Fruit fly (Drosophila melanogaster) whole organism, embryonic: ENCODE measurements around the gene CG10589.

Experiments used
- Aef1 ChIP-seq: fragments of 200-800 bp; sonication (Bioruptor generic); IDR thresholded peaks from 3 replicates; pipeline ENCODE4 v1.3.6; 2022; ENCODE audit warnings: missing biosample characterization, missing genetic modification characterization
- Atf6 ChIP-seq: fragments of 200-800 bp; sonication (Bioruptor generic); IDR thresholded peaks from 2 replicates; pipeline ENCODE4 v1.3.6; 2022; ENCODE audit warnings: missing biosample characterization, missing genetic modification characterization
- CG5245 ChIP-seq: fragments of 200-800 bp; sonication (Bioruptor generic); optimal IDR thresholded peaks from 3 replicates; lab custom pipeline; 2016; ENCODE audit warnings: missing biosample characterization, missing genetic modification characterization
- Doc2 ChIP-seq: fragments of 200-800 bp; sonication (Bioruptor generic); IDR thresholded peaks from 2 replicates; pipeline ENCODE4 v1.3.6; 2022; ENCODE audit warnings: missing biosample characterization, missing genetic modification characterization
- cas ChIP-seq: fragments of 200-800 bp; sonication (Bioruptor generic); IDR thresholded peaks from 2 replicates; pipeline ENCODE4 v1.3.6; 2022; ENCODE audit warnings: missing biosample characterization, missing genetic modification characterization
- cwo ChIP-seq: fragments of 200-800 bp; sonication (Bioruptor generic); optimal IDR thresholded peaks from 3 replicates; lab custom pipeline; 2017; ENCODE audit warnings: missing biosample characterization, missing genetic modification characterization, mild to moderate bottlenecking, moderate library complexity, missing genetic modification reagents
- pan ChIP-seq, 4 experiments: fragments of >200 bp in 3 of 4; fragments of 200-800 bp in 1 of 4; sonication (Bioruptor generic) in 1 of 4; optimal IDR thresholded peaks in 3 of 4; IDR thresholded peaks in 1 of 4; 2 replicates each; pipeline versions ENCODE4 v1.3.6 to Lab custom; 2017 to 2022; ENCODE audit warnings: missing biosample characterization in 2 of 4, missing genetic modification characterization in 2 of 4, mixed read lengths in 1 of 4

- TF ChIP-seq CG5245, result no peak
- TF ChIP-seq pan (optimal IDR thresholded peaks at IDR 0.05; lab: Kevin White, UChicago), result no peak
- TF ChIP-seq pan (GFP tag; optimal IDR thresholded peaks at IDR 0.05 in 1 of 2, IDR thresholded peaks at IDR 0.05 in 1 of 2), result no peak
- no peak for TF ChIP-seq cas (GFP tag; lab: Robert Waterston, UW)
- no peak for TF ChIP-seq Doc2 (GFP tag; lab: Robert Waterston, UW)
- TF ChIP-seq cwo (GFP tag; lab: Kevin White, UChicago), result no peak
- no peak for TF ChIP-seq Aef1
- TF ChIP-seq Atf6 (GFP tag; lab: Robert Waterston, UW), result no peak
Observed at dm6 chr3L:20946054-20946453, 18.4 kb downstream of the CG10589 start.
